Worm (Caenorhabditis elegans) whole organism, L4 larva: ENCODE results near the gene T28C6.11.
A peak's percentile ranks its signal among the peaks of the same experiment; 100 is the strongest.

Experiments
- F26F4.8 ChIP-seq: fragments of 200-800 bp; sonication (Bioruptor generic); conservative IDR thresholded peaks from 2 replicates; pipeline ENCODE4 v1.3.6; 2022; ENCODE audit warnings: missing genetic modification characterization, missing compliant biosample characterization
- F44E2.7 ChIP-seq: fragments of 200-800 bp; sonication (Bioruptor generic); IDR thresholded peaks from 2 replicates; pipeline ENCODE4 v2.1.2; 2022; ENCODE audit warnings: missing genetic modification characterization, missing compliant biosample characterization
- Y48G9A.11 ChIP-seq: fragments of 200-800 bp; sonication (Bioruptor generic); IDR thresholded peaks from 2 replicates; pipeline ENCODE4 v1.3.6; 2022; ENCODE audit warnings: missing genetic modification reagents, missing genetic modification characterization, missing compliant biosample characterization
- attf-4 ChIP-seq: sonication (generic microtip); optimal IDR thresholded peaks from 3 replicates; lab custom pipeline; 2017; ENCODE audit warnings: missing biosample characterization, missing genetic modification characterization
- ceh-20 ChIP-seq: fragments of 200-800 bp; sonication (Bioruptor generic); IDR thresholded peaks from 2 replicates; pipeline ENCODE4 v1.3.6; 2022; ENCODE audit warnings: missing genetic modification reagents, missing genetic modification characterization, missing compliant biosample characterization
- ceh-62 ChIP-seq: sonication (generic microtip); optimal IDR thresholded peaks from 2 replicates; lab custom pipeline; 2017; ENCODE audit warnings: missing biosample characterization, missing genetic modification characterization
- cey-2 ChIP-seq: sonication (generic microtip); optimal IDR thresholded peaks from 3 replicates; lab custom pipeline; 2017; ENCODE audit warnings: missing genetic modification characterization, mild to moderate bottlenecking, missing compliant biosample characterization, antibody characterized with exemption, borderline replicate concordance; ENCODE audit not compliant: insufficient read depth
- daf-16 ChIP-seq, 3 experiments: sonication (generic microtip); optimal IDR thresholded peaks; 2 replicates each; lab custom pipeline; 2016 to 2017; ENCODE audit warnings: missing genetic modification characterization in 3 of 3, missing genetic modification reagents in 3 of 3, mild to moderate bottlenecking in 2 of 3, missing compliant biosample characterization in 2 of 3, missing biosample characterization in 1 of 3, moderate library complexity in 1 of 3
- daf-8 ChIP-seq: fragments of 200-800 bp; sonication (Bioruptor generic); IDR thresholded peaks from 2 replicates; pipeline ENCODE4 v1.3.6; 2022; ENCODE audit warnings: missing genetic modification characterization, missing compliant biosample characterization
- dve-1 ChIP-seq: sonication (generic microtip); optimal IDR thresholded peaks from 2 replicates; lab custom pipeline; 2017; ENCODE audit warnings: antibody characterized with exemption, mild to moderate bottlenecking, missing genetic modification characterization, missing compliant biosample characterization; ENCODE audit not compliant: insufficient read depth
- fos-1 ChIP-seq: fragments of 150-350 bp; optimal IDR thresholded peaks from 2 replicates; lab custom pipeline; 2014; ENCODE audit warnings: missing biosample characterization, missing genetic modification characterization
- gei-8 ChIP-seq: fragments of 200-800 bp; sonication (Bioruptor generic); optimal IDR thresholded peaks from 2 replicates; lab custom pipeline; 2018; ENCODE audit warnings: mild to moderate bottlenecking, missing genetic modification characterization, missing compliant biosample characterization
- hif-1 ChIP-seq, 2 experiments: sonication (generic microtip); optimal IDR thresholded peaks; 2 replicates each; lab custom pipeline; 2016 to 2017; ENCODE audit warnings: missing compliant biosample characterization in 2 of 2, missing genetic modification characterization in 2 of 2, missing genetic modification reagents in 2 of 2, missing genotype in 2 of 2, mild to moderate bottlenecking in 1 of 2
- hlh-11 ChIP-seq: fragments of 200-800 bp; sonication (Bioruptor generic); optimal IDR thresholded peaks from 2 replicates; lab custom pipeline; 2018; ENCODE audit warnings: mild to moderate bottlenecking, missing genetic modification characterization, missing compliant biosample characterization
- jun-1 ChIP-seq: fragments of 150-350 bp; optimal IDR thresholded peaks from 2 replicates; lab custom pipeline; 2014; ENCODE audit warnings: missing biosample characterization, missing genetic modification reagents, missing genetic modification characterization
- lin-13 ChIP-seq: fragments of 150-350 bp; optimal IDR thresholded peaks from 2 replicates; lab custom pipeline; 2014; ENCODE audit warnings: missing biosample characterization, missing genetic modification reagents, missing genetic modification characterization
- lsy-2 ChIP-seq, 2 experiments: fragments of 150-350 bp in 1 of 2; sonication (generic microtip) in 1 of 2; optimal IDR thresholded peaks; 2 replicates each; lab custom pipeline; 2014 to 2017; ENCODE audit warnings: missing biosample characterization in 2 of 2, missing genetic modification characterization in 2 of 2
- madf-9 ChIP-seq: fragments of 200-800 bp; sonication (Bioruptor generic); conservative IDR thresholded peaks from 2 replicates; pipeline ENCODE4 v1.3.6; 2022; ENCODE audit warnings: missing genetic modification reagents, missing genetic modification characterization, missing compliant biosample characterization
- mes-2 ChIP-seq: sonication (generic microtip); optimal IDR thresholded peaks from 2 replicates; lab custom pipeline; 2016; ENCODE audit warnings: missing genotype, mild to moderate bottlenecking, missing genetic modification characterization, missing compliant biosample characterization; ENCODE audit not compliant: poor library complexity, severe bottlenecking
- nhr-10 ChIP-seq: fragments of 150-350 bp; optimal IDR thresholded peaks from 2 replicates; lab custom pipeline; 2014; ENCODE audit warnings: missing biosample characterization, missing genetic modification characterization
- nhr-102 ChIP-seq: sonication (generic microtip); optimal IDR thresholded peaks from 2 replicates; lab custom pipeline; 2016; ENCODE audit warnings: mild to moderate bottlenecking, missing genetic modification characterization, moderate library complexity, missing compliant biosample characterization
- nhr-111 ChIP-seq: fragments of 200-800 bp; sonication (Bioruptor generic); optimal IDR thresholded peaks from 2 replicates; lab custom pipeline; 2018; ENCODE audit warnings: mild to moderate bottlenecking, missing genetic modification characterization, missing compliant biosample characterization
- nhr-28 ChIP-seq: fragments of 150-350 bp; optimal IDR thresholded peaks from 2 replicates; lab custom pipeline; 2014; ENCODE audit warnings: missing biosample characterization, missing genetic modification characterization
- nhr-41 ChIP-seq: fragments of 200-800 bp; sonication (Bioruptor generic); IDR thresholded peaks from 2 replicates; pipeline ENCODE4 v1.3.6; 2022; ENCODE audit warnings: missing genetic modification reagents, missing genetic modification characterization, missing compliant biosample characterization
- nhr-42 ChIP-seq: fragments of 200-800 bp; sonication (Bioruptor generic); IDR thresholded peaks from 2 replicates; pipeline ENCODE4 v1.3.6; 2022; ENCODE audit warnings: missing genetic modification characterization, missing compliant biosample characterization
- nhr-6 ChIP-seq: fragments of 150-350 bp; optimal IDR thresholded peaks from 2 replicates; lab custom pipeline; 2014; ENCODE audit warnings: missing biosample characterization, missing genetic modification characterization
- pha-4 ChIP-seq, 2 experiments: fragments of 150-350 bp in 1 of 2; fragments of 200-800 bp in 1 of 2; sonication (Bioruptor generic) in 1 of 2; IDR thresholded peaks in 1 of 2; optimal IDR thresholded peaks in 1 of 2; 2 replicates each; pipeline versions ENCODE4 v1.3.6 to Lab custom; 2014 to 2022; ENCODE audit warnings: missing genetic modification characterization in 2 of 2, missing genetic modification reagents in 2 of 2, missing biosample characterization in 1 of 2, missing compliant biosample characterization in 1 of 2
- php-3 ChIP-seq: fragments of 200-800 bp; sonication (Bioruptor generic); IDR thresholded peaks from 2 replicates; pipeline ENCODE4 v1.3.6; 2022; ENCODE audit warnings: missing genetic modification reagents, missing genetic modification characterization, missing compliant biosample characterization
- pqm-1 ChIP-seq: sonication (generic microtip); optimal IDR thresholded peaks from 2 replicates; lab custom pipeline; 2017; ENCODE audit warnings: missing biosample characterization, missing genetic modification characterization
- rbr-2 ChIP-seq: sonication (generic microtip); optimal IDR thresholded peaks from 2 replicates; lab custom pipeline; 2016; ENCODE audit warnings: missing genotype, missing genetic modification characterization, missing compliant biosample characterization
- saeg-2 ChIP-seq: fragments of 200-800 bp; sonication (Bioruptor generic); IDR thresholded peaks from 2 replicates; pipeline ENCODE4 v1.3.6; 2022; ENCODE audit warnings: missing genetic modification reagents, missing genetic modification characterization, missing compliant biosample characterization
- sdz-12 ChIP-seq: fragments of 200-800 bp; sonication (Bioruptor generic); optimal IDR thresholded peaks from 2 replicates; lab custom pipeline; 2018; ENCODE audit warnings: mild to moderate bottlenecking, missing genetic modification characterization, missing compliant biosample characterization
- set-16 ChIP-seq: fragments of 200-800 bp; sonication (Bioruptor generic); IDR thresholded peaks from 2 replicates; pipeline ENCODE4 v1.3.6; 2022; ENCODE audit warnings: missing genetic modification reagents, missing genetic modification characterization, missing compliant biosample characterization
- snpc-1.2 ChIP-seq: fragments of 200-800 bp; sonication (Bioruptor generic); IDR thresholded peaks from 2 replicates; pipeline ENCODE4 v1.3.6; 2022; ENCODE audit warnings: missing genetic modification reagents, missing genetic modification characterization, missing compliant biosample characterization
- tra-1 ChIP-seq: fragments of 200-800 bp; sonication (Bioruptor generic); IDR thresholded peaks from 2 replicates; pipeline ENCODE4 v1.3.6; 2022; ENCODE audit warnings: missing genetic modification reagents, missing genetic modification characterization, missing compliant biosample characterization
- unc-62 ChIP-seq, 3 experiments: fragments of 150-350 bp in 1 of 3; sonication (generic microtip); optimal IDR thresholded peaks in 2 of 3; peaks in 1 of 3; 1 replicate in 1 of 3; 2 replicates in 2 of 3; lab custom pipeline; 2014 to 2017; ENCODE audit warnings: missing biosample characterization in 3 of 3, missing genetic modification characterization in 3 of 3, missing genetic modification reagents in 3 of 3, missing genotype in 1 of 3
- vab-7 ChIP-seq: fragments of 200-800 bp; sonication (Bioruptor generic); IDR thresholded peaks from 2 replicates; pipeline ENCODE4 v1.3.6; 2022; ENCODE audit warnings: missing genetic modification reagents, missing genetic modification characterization, missing compliant biosample characterization
- zfp-2 ChIP-seq: sonication (generic microtip); optimal IDR thresholded peaks from 2 replicates; lab custom pipeline; 2016; ENCODE audit warnings: mild to moderate bottlenecking, missing genetic modification characterization, missing compliant biosample characterization
- zfp-3 ChIP-seq: fragments of 200-800 bp; sonication (Bioruptor generic); conservative IDR thresholded peaks from 2 replicates; pipeline ENCODE4 v1.3.6; 2022; ENCODE audit warnings: missing genetic modification reagents, missing genetic modification characterization, missing compliant biosample characterization
- zip-2 ChIP-seq: fragments of 150-350 bp; optimal IDR thresholded peaks from 2 replicates; lab custom pipeline; 2014; ENCODE audit warnings: missing biosample characterization, missing genetic modification characterization
- ztf-11 ChIP-seq: fragments of 150-350 bp; optimal IDR thresholded peaks from 2 replicates; lab custom pipeline; 2014; ENCODE audit warnings: missing biosample characterization, missing genetic modification characterization
- ztf-7 ChIP-seq: fragments of 150-350 bp; optimal IDR thresholded peaks from 2 replicates; lab custom pipeline; 2014; ENCODE audit warnings: missing biosample characterization, missing genetic modification characterization

The T28C6.11 gene

DNA sequence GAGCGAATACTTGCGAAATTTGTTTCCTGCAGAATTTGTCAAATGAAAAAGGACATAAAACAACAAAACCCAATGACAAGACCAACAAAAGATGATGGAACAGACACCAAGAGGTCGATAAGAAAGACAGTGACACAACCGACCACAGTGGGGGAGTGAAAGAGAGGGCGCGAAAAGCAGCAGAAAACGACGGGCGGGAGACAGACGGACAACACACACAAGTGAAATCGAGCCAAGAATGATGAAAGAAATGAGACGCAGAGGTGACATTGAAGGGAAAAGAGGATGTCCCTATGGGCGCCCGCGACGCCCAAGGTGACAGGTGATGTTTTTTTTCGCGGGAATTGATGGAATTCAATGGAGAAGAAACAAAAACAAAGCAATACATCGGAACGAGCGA is 26.0 kb upstream of the T28C6.11 start (continued):
- peak in 1 of 2 experiments; percentile 62 for TF ChIP-seq lsy-2 (tag; optimal IDR thresholded peaks at IDR 0.05; lab: Kevin White, UChicago)
- TF ChIP-seq mes-2 (tag; lab: Kevin White, UChicago): peak; percentile 14
- TF ChIP-seq nhr-6 (tag; lab: Kevin White, UChicago): no peak
- peak; percentile 81; the same call in 1 of the 2 replicates for TF ChIP-seq tra-1 (GFP tag; lab: Robert Waterston, UW)
- peak; percentile 8 for TF ChIP-seq gei-8 (GFP tag; lab: Kevin White, UChicago)
- TF ChIP-seq nhr-102 (tag; lab: Kevin White, UChicago): peak; percentile 34
- TF ChIP-seq unc-62 (GFP tag; optimal IDR thresholded peaks at IDR 0.05 in 1 of 2; lab: Kevin White, UChicago): peak in 1 of 2 experiments; percentile 96
- no peak for TF ChIP-seq unc-62 (tag; optimal IDR thresholded peaks at IDR 0.05; lab: Kevin White, UChicago)
- TF ChIP-seq daf-8: no peak
- TF ChIP-seq fos-1 (tag; lab: Kevin White, UChicago): no peak
- TF ChIP-seq zfp-3 (GFP tag; lab: Robert Waterston, UW): peak; percentile 59; the same call in 1 of the 2 replicates
- TF ChIP-seq dve-1: peak; percentile 86
- TF ChIP-seq Y48G9A.11 (GFP tag; lab: Robert Waterston, UW): no peak
- peak; percentile 38; the same call in 1 of the 2 replicates for TF ChIP-seq pha-4 (GFP tag; IDR thresholded peaks at IDR 0.05; lab: Robert Waterston, UW)
- peak; percentile 62 for TF ChIP-seq pha-4 (tag; optimal IDR thresholded peaks at IDR 0.05; lab: Kevin White, UChicago)

DNA sequence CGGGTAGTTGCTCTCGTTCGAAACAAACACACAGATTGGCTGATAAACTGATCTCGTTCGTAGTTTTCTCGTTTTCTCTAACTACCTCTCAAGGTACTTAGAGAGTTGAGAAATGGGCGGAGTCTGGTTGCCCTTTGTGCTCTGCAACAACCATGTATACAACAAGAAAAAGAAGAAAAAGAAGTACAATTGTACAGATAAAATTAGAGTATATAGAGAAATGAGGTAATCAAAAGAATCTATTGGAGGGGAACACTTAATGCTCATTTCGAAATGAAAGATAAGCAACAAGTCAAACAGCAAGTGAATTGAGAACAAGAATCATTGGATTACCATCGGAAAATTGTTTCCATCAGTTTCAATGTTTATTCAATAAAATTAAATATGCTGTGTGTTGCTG is 25.3 kb upstream of the T28C6.11 start, which contains the start of gene C09G9.1:
C09G9.1 (minus strand) TSS at position 143 of the 400 bp plus-strand sequence.
- TF ChIP-seq dve-1 (peak; percentile 40), unc-62 (GFP tag; optimal IDR thresholded peaks at IDR 0.05 in 1 of 2; lab: Kevin White, UChicago) (peak in 1 of 2 experiments; percentile 51), unc-62 (tag; optimal IDR thresholded peaks at IDR 0.05; lab: Kevin White, UChicago) (no peak), nhr-28 (tag; lab: Kevin White, UChicago) (peak; percentile 51), daf-16 (GFP tag; optimal IDR thresholded peaks at IDR 0.05; lab: Kevin White, UChicago) (no peak), daf-16 (tag; optimal IDR thresholded peaks at IDR 0.05; lab: Kevin White, UChicago) (peak; percentile 23), pqm-1 (tag; lab: Kevin White, UChicago) (peak; percentile 67), F26F4.8 (no peak), madf-9 (GFP tag; lab: Robert Waterston, UW) (no peak), set-16 (GFP tag; lab: Robert Waterston, UW) (no peak)

DNA sequence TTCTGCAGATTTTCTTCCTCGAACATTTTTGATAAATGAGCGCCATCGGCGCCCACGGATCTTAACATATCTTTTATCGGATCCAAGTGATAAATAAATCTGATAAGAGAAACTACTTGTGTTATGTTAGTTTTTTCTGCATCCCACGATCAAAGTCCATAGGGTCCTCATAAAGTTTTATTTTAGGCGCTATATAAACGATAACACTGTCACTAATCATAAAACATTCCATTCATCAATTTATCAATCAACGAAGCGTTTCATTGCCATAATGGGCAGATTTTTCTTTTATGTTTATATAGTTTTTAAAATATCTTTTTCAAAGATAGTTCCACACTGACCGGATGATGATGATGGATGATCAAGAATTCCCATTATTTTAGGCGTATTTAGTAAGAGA is 24.6 kb upstream of the T28C6.11 start:
- peak in 1 of 2 experiments; percentile 98 for TF ChIP-seq unc-62 (GFP tag; optimal IDR thresholded peaks at IDR 0.05 in 1 of 2; lab: Kevin White, UChicago)
- TF ChIP-seq unc-62 (tag; optimal IDR thresholded peaks at IDR 0.05; lab: Kevin White, UChicago): no peak
- no peak for TF ChIP-seq ceh-20 (GFP tag; lab: Robert Waterston, UW)
- TF ChIP-seq F44E2.7 (GFP tag; lab: Robert Waterston, UW): no peak
- no peak for TF ChIP-seq jun-1
- no peak for TF ChIP-seq pqm-1 (tag; lab: Kevin White, UChicago)
- no peak for TF ChIP-seq ceh-62 (tag; lab: Kevin White, UChicago)
- no peak for TF ChIP-seq hlh-11 (tag; lab: Kevin White, UChicago)
- no peak for TF ChIP-seq vab-7 (GFP tag; lab: Robert Waterston, UW)
- peak; percentile 41 for TF ChIP-seq nhr-28 (tag; lab: Kevin White, UChicago)
- TF ChIP-seq cey-2: peak; percentile 13
- no peak for TF ChIP-seq rbr-2 (tag; lab: Kevin White, UChicago)
- no peak for TF ChIP-seq lin-13 (GFP tag; lab: Kevin White, UChicago)
- no peak for TF ChIP-seq nhr-10 (tag; lab: Kevin White, UChicago)
- TF ChIP-seq daf-8: no peak
- no peak for TF ChIP-seq nhr-111 (GFP tag; lab: Kevin White, UChicago)
- peak in 1 of 2 experiments; percentile 13 for TF ChIP-seq daf-16 (GFP tag; optimal IDR thresholded peaks at IDR 0.05; lab: Kevin White, UChicago)
- TF ChIP-seq daf-16 (tag; optimal IDR thresholded peaks at IDR 0.05; lab: Kevin White, UChicago): no peak
- no peak for TF ChIP-seq zip-2 (tag; lab: Kevin White, UChicago)
- TF ChIP-seq attf-4 (tag; lab: Kevin White, UChicago): no peak
- no peak for TF ChIP-seq ztf-7 (tag; lab: Kevin White, UChicago)
- no peak for TF ChIP-seq saeg-2 (GFP tag; lab: Robert Waterston, UW)
- TF ChIP-seq ztf-11 (tag; lab: Kevin White, UChicago): no peak
- TF ChIP-seq sdz-12 (GFP tag; lab: Kevin White, UChicago): no peak
- TF ChIP-seq php-3: no peak
- no peak for TF ChIP-seq Y48G9A.11 (GFP tag; lab: Robert Waterston, UW)
- no peak for TF ChIP-seq tra-1 (GFP tag; lab: Robert Waterston, UW)
- TF ChIP-seq hif-1 (tag; optimal IDR thresholded peaks at IDR 0.05; lab: Kevin White, UChicago): no peak
- no peak for TF ChIP-seq nhr-42 (GFP tag; lab: Robert Waterston, UW)
- TF ChIP-seq snpc-1.2 (GFP tag; lab: Robert Waterston, UW): no peak
- no peak for TF ChIP-seq zfp-2 (tag; lab: Kevin White, UChicago)
- TF ChIP-seq nhr-41: no peak
- TF ChIP-seq, all 104 proteins: peak for 4
